Fruit fly (Drosophila melanogaster) whole organism, embryonic: ENCODE results near the gene Tep4.

ENCODE experiments used
- Aef1 ChIP-seq: fragments of 200-800 bp; sonication (Bioruptor generic); IDR thresholded peaks from 3 replicates; pipeline ENCODE4 v1.3.6; 2022; ENCODE audit warnings: missing biosample characterization, missing genetic modification characterization
- B-H1 ChIP-seq: fragments of 200-800 bp; sonication (Bioruptor generic); IDR thresholded peaks from 3 replicates; pipeline ENCODE4 v1.3.6; 2022; ENCODE audit warnings: missing biosample characterization, missing genetic modification characterization
- CG10979 ChIP-seq: fragments of 200-800 bp; sonication (Bioruptor generic); optimal IDR thresholded peaks from 2 replicates; lab custom pipeline; 2018; ENCODE audit warnings: missing biosample characterization, mild to moderate bottlenecking, missing genetic modification characterization, moderate library complexity
- CG12942 ChIP-seq: fragments of 200-800 bp; sonication (Bioruptor generic); optimal IDR thresholded peaks from 3 replicates; lab custom pipeline; 2016; ENCODE audit warnings: missing biosample characterization, missing genetic modification characterization
- CG14667 ChIP-seq: fragments of 200-800 bp; sonication (Bioruptor generic); IDR thresholded peaks from 2 replicates; pipeline ENCODE4 v1.3.6; 2022; ENCODE audit warnings: missing biosample characterization, missing genetic modification characterization
- CG1529 ChIP-seq: fragments of 200-800 bp; sonication (Bioruptor generic); optimal IDR thresholded peaks from 3 replicates; lab custom pipeline; 2018; ENCODE audit warnings: missing biosample characterization, missing genetic modification characterization
- CG15479 ChIP-seq: fragments of 200-800 bp; sonication (Bioruptor generic); optimal IDR thresholded peaks from 3 replicates; lab custom pipeline; 2019; ENCODE audit warnings: missing biosample characterization, mild to moderate bottlenecking, missing genetic modification characterization, moderate library complexity
- CG17186 ChIP-seq: fragments of 200-800 bp; sonication (Bioruptor generic); optimal IDR thresholded peaks from 3 replicates; lab custom pipeline; 2017; ENCODE audit warnings: missing biosample characterization, missing genetic modification reagents, missing genetic modification characterization
- CG17912 ChIP-seq: fragments of 200-800 bp; sonication (Bioruptor generic); optimal IDR thresholded peaks from 2 replicates; lab custom pipeline; 2018; ENCODE audit warnings: missing biosample characterization, mild to moderate bottlenecking, missing genetic modification characterization
- CG18476 ChIP-seq: fragments of 200-800 bp; sonication (Bioruptor generic); optimal IDR thresholded peaks from 2 replicates; lab custom pipeline; 2016; ENCODE audit warnings: missing biosample characterization, mild to moderate bottlenecking, missing genetic modification characterization
- CG4360 ChIP-seq: fragments of 200-800 bp; sonication (Bioruptor generic); IDR thresholded peaks from 2 replicates; pipeline ENCODE4 v1.3.6; 2022; ENCODE audit warnings: missing biosample characterization, missing genetic modification characterization
- CG4424 ChIP-seq: fragments of 200-800 bp; sonication (Bioruptor generic); optimal IDR thresholded peaks from 3 replicates; lab custom pipeline; 2016; ENCODE audit warnings: missing biosample characterization, missing genetic modification characterization
- CG5180 ChIP-seq: fragments of 200-800 bp; sonication (Bioruptor generic); optimal IDR thresholded peaks from 3 replicates; lab custom pipeline; 2017; ENCODE audit warnings: missing biosample characterization, missing genetic modification characterization, mild to moderate bottlenecking, moderate library complexity, missing genetic modification reagents
- CG6654 ChIP-seq: fragments of 200-800 bp; sonication (Bioruptor generic); optimal IDR thresholded peaks from 2 replicates; lab custom pipeline; 2017; ENCODE audit warnings: missing biosample characterization, mild to moderate bottlenecking, missing genetic modification characterization
- CG6689 ChIP-seq: fragments of 200-800 bp; sonication (Bioruptor generic); IDR thresholded peaks from 2 replicates; pipeline ENCODE4 v1.3.6; 2022; ENCODE audit warnings: missing biosample characterization, missing genetic modification characterization
- CG7271 ChIP-seq: fragments of 200-800 bp; sonication (Bioruptor generic); optimal IDR thresholded peaks from 2 replicates; lab custom pipeline; 2018; ENCODE audit warnings: missing biosample characterization, mild to moderate bottlenecking, missing genetic modification characterization, moderate library complexity
- CG8281 ChIP-seq: fragments of 200-800 bp; sonication (Bioruptor generic); optimal IDR thresholded peaks from 2 replicates; lab custom pipeline; 2018; ENCODE audit warnings: missing biosample characterization, mild to moderate bottlenecking, missing genetic modification characterization, moderate library complexity
- CG9876 ChIP-seq: fragments of 200-800 bp; sonication (Bioruptor generic); optimal IDR thresholded peaks from 2 replicates; lab custom pipeline; 2016; ENCODE audit warnings: missing biosample characterization, missing genetic modification characterization
- D ChIP-seq, 2 experiments: fragments of 200-800 bp in 1 of 2; fragments of >200 bp in 1 of 2; sonication (Bioruptor generic) in 1 of 2; optimal IDR thresholded peaks; 2 replicates in 1 of 2; 3 replicates in 1 of 2; lab custom pipeline; 2017; ENCODE audit warnings: mild to moderate bottlenecking in 1 of 2, missing biosample characterization in 1 of 2, missing genetic modification characterization in 1 of 2, missing genetic modification reagents in 1 of 2
- Dfd ChIP-seq, 2 experiments: fragments of >200 bp; optimal IDR thresholded peaks; 2 replicates each; lab custom pipeline; 2017; ENCODE audit warnings: missing biosample characterization in 2 of 2, missing genetic modification characterization in 2 of 2
- Hsf ChIP-seq: fragments of 200-800 bp; sonication (Bioruptor generic); optimal IDR thresholded peaks from 3 replicates; lab custom pipeline; 2016; ENCODE audit warnings: missing biosample characterization, missing genetic modification characterization
- Lhr ChIP-seq: fragments of 200-800 bp; sonication (Bioruptor generic); optimal IDR thresholded peaks from 3 replicates; lab custom pipeline; 2017; ENCODE audit warnings: mild to moderate bottlenecking, missing biosample characterization, missing genetic modification reagents, missing genetic modification characterization
- MTF-1 ChIP-seq: fragments of 200-800 bp; sonication (Bioruptor generic); optimal IDR thresholded peaks from 2 replicates; lab custom pipeline; 2018; ENCODE audit warnings: missing biosample characterization, mild to moderate bottlenecking, missing genetic modification characterization, borderline replicate concordance
- Myb ChIP-seq: fragments of 200-800 bp; sonication (Bioruptor generic); optimal IDR thresholded peaks from 2 replicates; lab custom pipeline; 2016; ENCODE audit warnings: missing biosample characterization, missing genetic modification characterization
- Sox100B ChIP-seq: fragments of 200-800 bp; sonication (Bioruptor generic); optimal IDR thresholded peaks from 3 replicates; lab custom pipeline; 2018; ENCODE audit warnings: missing biosample characterization, mild to moderate bottlenecking, missing genetic modification characterization
- caup ChIP-seq: fragments of 200-800 bp; sonication (Bioruptor generic); optimal IDR thresholded peaks from 3 replicates; lab custom pipeline; 2017; ENCODE audit warnings: missing biosample characterization, mild to moderate bottlenecking, missing genetic modification characterization, moderate library complexity; ENCODE audit not compliant: severe bottlenecking
- crc ChIP-seq: fragments of 200-800 bp; sonication (Bioruptor generic); optimal IDR thresholded peaks from 2 replicates; lab custom pipeline; 2016; ENCODE audit warnings: missing biosample characterization, missing genetic modification characterization
- disco-r ChIP-seq: fragments of 200-800 bp; sonication (Bioruptor generic); optimal IDR thresholded peaks from 2 replicates; lab custom pipeline; 2016; ENCODE audit warnings: missing biosample characterization, missing genetic modification characterization
- emc ChIP-seq: fragments of 200-800 bp; sonication (Bioruptor generic); optimal IDR thresholded peaks from 2 replicates; lab custom pipeline; 2016; ENCODE audit warnings: missing biosample characterization, missing genetic modification characterization
- gce ChIP-seq: fragments of 200-800 bp; sonication (Bioruptor generic); IDR thresholded peaks from 3 replicates; pipeline ENCODE4 v1.3.6; 2022; ENCODE audit warnings: missing biosample characterization, missing genetic modification characterization
- grau ChIP-seq: fragments of 200-800 bp; optimal IDR thresholded peaks from 3 replicates; lab custom pipeline; 2019; ENCODE audit warnings: missing biosample characterization, mild to moderate bottlenecking, missing genetic modification characterization, moderate library complexity
- hbn ChIP-seq: fragments of 200-800 bp; sonication (Bioruptor generic); IDR thresholded peaks from 2 replicates; pipeline ENCODE4 v1.3.6; 2022; ENCODE audit warnings: missing biosample characterization, missing genetic modification characterization; ENCODE audit not compliant: partially characterized antibody
- her ChIP-seq: fragments of 200-800 bp; sonication (Bioruptor generic); optimal IDR thresholded peaks from 2 replicates; lab custom pipeline; 2016; ENCODE audit warnings: missing biosample characterization, missing genetic modification characterization
- knrl ChIP-seq: fragments of 200-800 bp; sonication (Bioruptor generic); IDR thresholded peaks from 3 replicates; pipeline ENCODE4 v1.3.6; 2022; ENCODE audit warnings: missing biosample characterization, missing genetic modification characterization; ENCODE audit not compliant: partially characterized antibody
- lmd ChIP-seq: fragments of 200-800 bp; sonication (Bioruptor generic); IDR thresholded peaks from 2 replicates; pipeline ENCODE4 v1.3.6; 2022; ENCODE audit warnings: missing biosample characterization, missing genetic modification characterization
- nmo ChIP-seq: fragments of 200-800 bp; sonication (Bioruptor generic); optimal IDR thresholded peaks from 2 replicates; lab custom pipeline; 2018; ENCODE audit warnings: missing biosample characterization, mild to moderate bottlenecking, missing genetic modification characterization, moderate library complexity
- oc ChIP-seq: fragments of 200-800 bp; sonication (Bioruptor generic); optimal IDR thresholded peaks from 2 replicates; lab custom pipeline; 2018; ENCODE audit warnings: missing biosample characterization, mild to moderate bottlenecking, missing genetic modification characterization, moderate library complexity
- pfk ChIP-seq: fragments of 200-800 bp; sonication (Bioruptor generic); optimal IDR thresholded peaks from 2 replicates; lab custom pipeline; 2018; ENCODE audit warnings: missing biosample characterization, mild to moderate bottlenecking, missing genetic modification characterization, moderate library complexity
- schlank ChIP-seq: fragments of 200-800 bp; sonication (Bioruptor generic); optimal IDR thresholded peaks from 2 replicates; lab custom pipeline; 2018; ENCODE audit warnings: missing biosample characterization, mild to moderate bottlenecking, missing genetic modification characterization
- sisA ChIP-seq: fragments of 200-800 bp; sonication (Bioruptor generic); IDR thresholded peaks from 2 replicates; pipeline ENCODE4 v1.3.6; 2022; ENCODE audit warnings: missing biosample characterization, missing genetic modification characterization
- slou ChIP-seq: fragments of 200-800 bp; sonication (Bioruptor generic); optimal IDR thresholded peaks from 3 replicates; lab custom pipeline; 2016; ENCODE audit warnings: missing biosample characterization, missing genetic modification characterization
- sr ChIP-seq: fragments of 200-800 bp; sonication (Bioruptor generic); IDR thresholded peaks from 3 replicates; pipeline ENCODE4 v1.3.6; 2022; ENCODE audit warnings: missing biosample characterization, missing genetic modification characterization
- stc ChIP-seq: fragments of 200-800 bp; sonication (Bioruptor generic); IDR thresholded peaks from 2 replicates; pipeline ENCODE4 v1.3.6; 2022; ENCODE audit warnings: missing biosample characterization, missing genetic modification characterization
- tio ChIP-seq: fragments of 200-800 bp; sonication (Bioruptor generic); optimal IDR thresholded peaks from 2 replicates; lab custom pipeline; 2017; ENCODE audit warnings: missing biosample characterization, missing genetic modification characterization, inconsistent platforms
- toy ChIP-seq: fragments of 200-800 bp; sonication (Bioruptor generic); IDR thresholded peaks from 2 replicates; pipeline ENCODE4 v1.3.6; 2022; ENCODE audit warnings: missing biosample characterization, missing genetic modification characterization
- unpg ChIP-seq: fragments of 200-800 bp; sonication (Bioruptor generic); optimal IDR thresholded peaks from 3 replicates; lab custom pipeline; 2018; ENCODE audit warnings: missing biosample characterization, mild to moderate bottlenecking, missing genetic modification characterization, moderate library complexity
- usp ChIP-seq: fragments of >200 bp; optimal IDR thresholded peaks from 2 replicates; lab custom pipeline; 2017; ENCODE audit warnings: missing biosample characterization, missing genetic modification characterization

Gene Tep4

dm6 chr2L:19546869-19547710 lies 1.2 kb upstream of the Tep4 start, which contains the start of gene CG10337 (continued):
- TF ChIP-seq slou (GFP tag; lab: Kevin White, UChicago) (no peak), D (optimal IDR thresholded peaks at IDR 0.05; lab: Kevin White, UChicago) (no peak), D (GFP tag; optimal IDR thresholded peaks at IDR 0.05; lab: Kevin White, UChicago) (peak; percentile 53), her (GFP tag; lab: Kevin White, UChicago) (no peak), knrl (GFP tag; lab: Robert Waterston, UW) (no peak), MTF-1 (GFP tag; lab: Kevin White, UChicago) (no peak), Aef1 (0 out of 3 replicates have a peak, but pooled peaks have one; percentile 25), tio (GFP tag; lab: Kevin White, UChicago) (no peak), crc (GFP tag; lab: Kevin White, UChicago) (no peak), CG4360 (GFP tag; lab: Robert Waterston, UW) (no peak), unpg (GFP tag; lab: Kevin White, UChicago) (peak; percentile 55), oc (tag; lab: Kevin White, UChicago) (peak; percentile 27), CG6654 (GFP tag; lab: Kevin White, UChicago) (no peak), disco-r (GFP tag; lab: Kevin White, UChicago) (peak; percentile 10), hbn (GFP tag; lab: Robert Waterston, UW) (no peak), CG10979 (tag; lab: Kevin White, UChicago) (peak; percentile 29), CG4424 (GFP tag; lab: Kevin White, UChicago) (peak; percentile 9), grau (tag; lab: Kevin White, UChicago) (peak; percentile 64), gce (GFP tag; lab: Robert Waterston, UW) (0 out of 3 replicates have a peak, but pooled peaks have one; percentile 44), nmo (GFP tag; lab: Kevin White, UChicago) (peak; percentile 8), B-H1 (GFP tag; lab: Robert Waterston, UW) (no peak), Sox100B (GFP tag; lab: Kevin White, UChicago) (peak; percentile 54), CG7271 (tag; lab: Kevin White, UChicago) (no peak), CG8281 (no peak), CG6689 (GFP tag; lab: Robert Waterston, UW) (peak; percentile 5), Dfd (GFP tag; optimal IDR thresholded peaks at IDR 0.05; lab: Kevin White, UChicago) (no peak), CG12942 (GFP tag; lab: Kevin White, UChicago) (no peak), sr (GFP tag; lab: Robert Waterston, UW) (no peak), emc (GFP tag; lab: Kevin White, UChicago) (no peak), CG1529 (GFP tag; lab: Kevin White, UChicago) (no peak), Lhr (GFP tag; lab: Kevin White, UChicago) (no peak), Hsf (GFP tag; lab: Kevin White, UChicago) (peak; percentile 16), sisA (no peak), caup (GFP tag; lab: Kevin White, UChicago) (peak; percentile 53), toy (GFP tag; lab: Robert Waterston, UW) (no peak), CG17186 (GFP tag; lab: Kevin White, UChicago) (no peak), CG9876 (GFP tag; lab: Kevin White, UChicago) (no peak), stc (GFP tag; lab: Robert Waterston, UW) (no peak), usp (GFP tag; lab: Kevin White, UChicago) (no peak), lmd (GFP tag; lab: Robert Waterston, UW) (peak; percentile 11; the same call in 1 of the 2 replicates), Myb (peak; percentile 24), schlank (tag; lab: Kevin White, UChicago) (peak; percentile 17), CG5180 (GFP tag; lab: Kevin White, UChicago) (peak; percentile 37), CG17912 (GFP tag; lab: Kevin White, UChicago) (no peak), CG15479 (GFP tag; lab: Kevin White, UChicago) (peak; percentile 56), pfk (GFP tag; lab: Kevin White, UChicago) (no peak), CG18476 (GFP tag; lab: Kevin White, UChicago) (no peak), CG14667 (GFP tag; lab: Robert Waterston, UW) (peak; percentile 34; the same call in 1 of the 2 replicates)
